Worm (Caenorhabditis elegans): ENCODE results near the gene Y39A3CL.7.

DNA sequence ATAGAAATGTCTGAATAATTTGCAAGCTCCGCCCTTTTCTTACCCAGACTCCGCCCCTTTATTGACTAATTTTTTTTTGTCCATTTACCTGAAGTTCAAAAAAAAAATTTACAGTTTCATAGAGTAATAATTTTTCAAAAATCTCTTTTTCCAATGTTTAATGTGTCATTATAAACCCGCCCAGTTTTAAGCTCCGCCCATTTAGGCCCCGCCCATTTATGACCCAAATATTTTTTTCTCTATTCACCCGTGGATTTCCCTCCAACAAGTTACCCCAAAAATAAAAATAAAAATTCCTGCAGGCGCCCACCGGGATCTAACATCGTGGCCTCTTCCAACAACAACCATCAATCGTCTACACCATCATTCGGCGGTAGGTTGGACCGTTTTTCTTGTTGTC is 36.7 kb upstream of the Y39A3CL.7 start, which contains the start of gene rimb-1:
- TF ChIP-seq ceh-82 (tag; optimal IDR thresholded peaks at IDR 0.05) (no peak), ama-1 (optimal IDR thresholded peaks at IDR 0.05) (no peak), ztf-4 (tag; optimal IDR thresholded peaks at IDR 0.05) (no peak), nhr-21 (tag; optimal IDR thresholded peaks at IDR 0.05) (no peak)

Data from whole organism, L2 larva.